Fruit fly (Drosophila melanogaster): ENCODE data around the gene CG11815.

The CG11815 gene

DNA sequence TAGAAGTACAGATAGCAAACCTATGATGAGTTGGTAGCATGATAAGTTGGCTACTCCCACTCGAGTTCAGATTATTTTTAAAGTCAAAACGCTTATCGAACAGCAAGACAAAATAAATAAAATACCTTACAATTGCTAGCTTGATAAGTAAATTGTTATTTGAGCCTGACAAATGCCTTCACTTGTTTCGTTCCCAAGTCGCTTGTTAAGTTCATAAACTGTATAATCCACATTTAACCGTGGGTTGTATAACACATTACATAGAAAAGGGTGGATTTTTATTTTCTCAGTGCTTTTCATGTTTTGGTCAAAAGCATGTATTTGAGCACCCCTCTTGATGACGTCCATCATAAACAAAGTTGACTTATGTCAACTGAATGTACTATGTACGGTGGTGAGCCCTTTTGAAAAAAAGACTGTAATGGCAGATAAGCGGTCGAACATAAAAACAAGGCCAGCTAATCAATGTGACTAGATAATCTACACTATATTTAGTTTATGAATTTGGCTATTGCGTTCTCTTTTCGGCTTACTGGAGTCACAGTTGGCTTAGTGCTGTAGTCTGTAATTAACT, 2.1 kb downstream of the CG11815 start (continued):
- peak; percentile 30 for TF ChIP-seq sug (tag; optimal IDR thresholded peaks at IDR 0.05)

- TF ChIP-seq sens (GFP tag) (peak; percentile 17), Scr (GFP tag; IDR thresholded peaks at IDR 0.05; ENCODE audit: partially characterized antibody) (no peak)
These were observed 2.6 kb downstream of the CG11815 start for dm6 chr3L:1968401-1968800.

DNA sequence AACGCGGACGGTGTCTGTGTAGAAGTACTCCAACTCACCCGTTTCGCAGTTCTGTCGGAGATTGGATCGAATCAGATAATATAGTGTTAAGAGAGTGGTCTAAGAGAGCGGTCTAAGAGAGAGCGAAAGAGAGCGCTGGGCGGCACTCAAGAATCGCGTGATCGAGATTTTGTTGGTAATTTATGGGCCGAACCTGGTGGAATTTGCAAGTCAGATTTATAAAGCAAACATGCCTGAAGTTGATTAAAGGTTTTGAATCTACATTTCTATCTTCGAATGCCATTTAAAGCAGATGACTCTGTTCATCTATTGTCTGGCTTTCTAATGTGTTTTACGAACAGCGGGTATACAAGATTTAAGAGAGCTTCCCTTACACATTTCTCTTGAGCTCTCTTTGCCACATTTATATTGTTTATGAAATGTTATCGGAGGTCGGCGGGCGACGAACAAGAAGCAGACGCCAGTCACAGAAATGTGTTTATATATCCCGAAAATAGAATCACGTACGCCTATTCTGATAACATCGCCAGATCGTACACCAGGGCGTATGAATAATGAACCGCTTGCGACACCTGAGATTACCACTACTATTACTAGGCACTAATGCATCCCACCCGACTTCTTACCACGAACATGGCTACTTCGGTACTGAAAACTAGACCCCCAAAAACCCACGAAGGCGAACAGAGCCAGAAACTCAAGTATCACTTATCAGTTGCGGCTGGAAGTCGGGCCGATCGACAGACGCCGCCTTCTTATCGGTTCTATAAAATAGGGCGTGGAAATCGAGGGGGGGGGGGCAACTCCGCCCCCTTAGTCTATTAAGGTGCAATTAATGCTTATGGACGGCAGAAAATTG, 3.3 kb downstream of the CG11815 start:
- TF ChIP-seq CG3281 (GFP tag; optimal IDR thresholded peaks at IDR 0.05): no peak
- TF ChIP-seq mam (GFP tag; optimal IDR thresholded peaks at IDR 0.05): no peak
- TF ChIP-seq CG10147 (GFP tag; optimal IDR thresholded peaks at IDR 0.05): no peak
- no peak for TF ChIP-seq MESR4 (GFP tag; optimal IDR thresholded peaks at IDR 0.05)
- TF ChIP-seq abd-A (tag; optimal IDR thresholded peaks at IDR 0.05): no peak
- TF ChIP-seq grn (GFP tag; optimal IDR thresholded peaks at IDR 0.05): peak; percentile 77
- no peak for TF ChIP-seq CG13296 (GFP tag; optimal IDR thresholded peaks at IDR 0.05)
- TF ChIP-seq CG8478 (optimal IDR thresholded peaks at IDR 0.05): no peak
- TF ChIP-seq Meics (GFP tag; optimal IDR thresholded peaks at IDR 0.05): no peak
- TF ChIP-seq pnt (GFP tag; optimal IDR thresholded peaks at IDR 0.05): no peak
- no peak for TF ChIP-seq stwl (tag; optimal IDR thresholded peaks at IDR 0.05)
- TF ChIP-seq CG12104 (GFP tag; optimal IDR thresholded peaks at IDR 0.05): no peak
- no peak for TF ChIP-seq Poxn (GFP tag; IDR thresholded peaks at IDR 0.05)
- TF ChIP-seq sd (tag; optimal IDR thresholded peaks at IDR 0.05): peak; percentile 67
- no peak for TF ChIP-seq chif (GFP tag; optimal IDR thresholded peaks at IDR 0.05)
- TF ChIP-seq CG7745 (tag; optimal IDR thresholded peaks at IDR 0.05): no peak
- no peak for TF ChIP-seq Dref (GFP tag; IDR thresholded peaks at IDR 0.05)
- no peak for TF ChIP-seq CG1647 (GFP tag; optimal IDR thresholded peaks at IDR 0.05)
- TF ChIP-seq sna (GFP tag; IDR thresholded peaks at IDR 0.05; ENCODE audit: partially characterized antibody): no peak; the same call in 1 of the 2 replicates
- TF ChIP-seq Ptx1 (GFP tag; IDR thresholded peaks at IDR 0.05): no peak
- peak; percentile 38; the same call in 1 of the 2 replicates for TF ChIP-seq sens-2 (GFP tag; IDR thresholded peaks at IDR 0.05)
- TF ChIP-seq Six4 (GFP tag; optimal IDR thresholded peaks at IDR 0.05): no peak
- TF ChIP-seq B-H2 (GFP tag; optimal IDR thresholded peaks at IDR 0.05): peak; percentile 14
- no peak for TF ChIP-seq emc (GFP tag; optimal IDR thresholded peaks at IDR 0.05)
- no peak for TF ChIP-seq al (GFP tag; IDR thresholded peaks at IDR 0.05)
- peak; percentile 37 for TF ChIP-seq odd (GFP tag; optimal IDR thresholded peaks at IDR 0.05)
- TF ChIP-seq Hand (GFP tag; optimal IDR thresholded peaks at IDR 0.05): peak; percentile 6
- peak; percentile 93 for TF ChIP-seq Deaf1 (tag; optimal IDR thresholded peaks at IDR 0.05)
- no peak for TF ChIP-seq CG9727 (GFP tag; optimal IDR thresholded peaks at IDR 0.05)
- TF ChIP-seq jigr1 (GFP tag; IDR thresholded peaks at IDR 0.05): no peak
- TF ChIP-seq CG11696 (GFP tag; IDR thresholded peaks at IDR 0.05): 0 out of 2 replicates have a peak, but pooled peaks have one; percentile 8
- TF ChIP-seq jing (GFP tag; optimal IDR thresholded peaks at IDR 0.05): no peak
- TF ChIP-seq CrebB (tag; optimal IDR thresholded peaks at IDR 0.05): peak; percentile 4
- TF ChIP-seq Doc3 (GFP tag; IDR thresholded peaks at IDR 0.05; ENCODE audit: partially characterized antibody): no peak
- peak; percentile 66 to 95 for TF ChIP-seq Trl (optimal IDR thresholded peaks at IDR 0.05)
- TF ChIP-seq Trl (GFP tag; optimal IDR thresholded peaks at IDR 0.05): no peak
- no peak for TF ChIP-seq CG10209 (GFP tag; optimal IDR thresholded peaks at IDR 0.05)
- peak; percentile 18; the same call in 1 of the 2 replicates for TF ChIP-seq sim (GFP tag; IDR thresholded peaks at IDR 0.05)
- TF ChIP-seq lab (GFP tag; optimal IDR thresholded peaks at IDR 0.05): peak; percentile 51
- TF ChIP-seq CG3163 (GFP tag; optimal IDR thresholded peaks at IDR 0.05): peak; percentile 97
- TF ChIP-seq nom (GFP tag; optimal IDR thresholded peaks at IDR 0.05): peak; percentile 40
- no peak for TF ChIP-seq gsb (GFP tag; IDR thresholded peaks at IDR 0.05)
